Worm (Caenorhabditis elegans) whole organism, L4 larva: ENCODE results near the gene shpk-1.

Experiments
- D1046.2 ChIP-seq: fragments of 200-800 bp; sonication (Bioruptor generic); IDR thresholded peaks from 2 replicates; pipeline ENCODE4 v1.3.6; 2022; ENCODE audit warnings: missing genetic modification characterization, missing compliant biosample characterization
- F10B5.3 ChIP-seq: sonication (generic microtip); optimal IDR thresholded peaks from 2 replicates; lab custom pipeline; 2016; ENCODE audit warnings: mild to moderate bottlenecking, missing genetic modification characterization, missing compliant biosample characterization
- F49E8.2 ChIP-seq: sonication (generic microtip); optimal IDR thresholded peaks from 2 replicates; lab custom pipeline; 2016; ENCODE audit warnings: missing compliant biosample characterization, mild to moderate bottlenecking, missing genetic modification characterization, borderline replicate concordance
- T26A8.4 ChIP-seq: fragments of 200-800 bp; sonication (Bioruptor generic); IDR thresholded peaks from 2 replicates; pipeline ENCODE4 v1.3.6; 2022; ENCODE audit warnings: missing genetic modification characterization, missing compliant biosample characterization
- Y48G9A.11 ChIP-seq: fragments of 200-800 bp; sonication (Bioruptor generic); IDR thresholded peaks from 2 replicates; pipeline ENCODE4 v1.3.6; 2022; ENCODE audit warnings: missing genetic modification reagents, missing genetic modification characterization, missing compliant biosample characterization
- Y5F2A.4 ChIP-seq: fragments of 200-800 bp; sonication (Bioruptor generic); optimal IDR thresholded peaks from 2 replicates; lab custom pipeline; 2018; ENCODE audit warnings: mild to moderate bottlenecking, missing genetic modification characterization, missing compliant biosample characterization
- ZK337.2 ChIP-seq: fragments of 200-800 bp; sonication (Bioruptor generic); IDR thresholded peaks from 2 replicates; pipeline ENCODE4 v1.3.6; 2022; ENCODE audit warnings: missing genetic modification reagents, missing genetic modification characterization, missing compliant biosample characterization
- ceh-44 ChIP-seq: fragments of 200-800 bp; sonication (Bioruptor generic); IDR thresholded peaks from 2 replicates; pipeline ENCODE4 v1.3.6; 2022; ENCODE audit warnings: missing genetic modification reagents, missing genetic modification characterization, missing compliant biosample characterization
- ceh-62 ChIP-seq: sonication (generic microtip); optimal IDR thresholded peaks from 2 replicates; lab custom pipeline; 2017; ENCODE audit warnings: missing biosample characterization, missing genetic modification characterization
- ceh-82 ChIP-seq: sonication (generic microtip); optimal IDR thresholded peaks from 2 replicates; lab custom pipeline; 2017; ENCODE audit warnings: missing biosample characterization, missing genetic modification characterization
- ces-1 ChIP-seq: fragments of 150-350 bp; sonication (generic microtip); optimal IDR thresholded peaks from 4 replicates; lab custom pipeline; 2014; ENCODE audit warnings: missing biosample characterization, missing genetic modification reagents, missing genetic modification characterization
- daf-16 ChIP-seq, 3 experiments: sonication (generic microtip); optimal IDR thresholded peaks; 2 replicates each; lab custom pipeline; 2016 to 2017; ENCODE audit warnings: missing genetic modification characterization in 3 of 3, missing genetic modification reagents in 3 of 3, mild to moderate bottlenecking in 2 of 3, missing compliant biosample characterization in 2 of 3, missing biosample characterization in 1 of 3, moderate library complexity in 1 of 3
- daf-8 ChIP-seq: fragments of 200-800 bp; sonication (Bioruptor generic); IDR thresholded peaks from 2 replicates; pipeline ENCODE4 v1.3.6; 2022; ENCODE audit warnings: missing genetic modification characterization, missing compliant biosample characterization
- dmd-6 ChIP-seq: fragments of 200-800 bp; sonication (Bioruptor generic); IDR thresholded peaks from 2 replicates; pipeline ENCODE4 v1.3.6; 2022; ENCODE audit warnings: missing genetic modification reagents, missing genetic modification characterization, missing compliant biosample characterization
- dve-1 ChIP-seq: sonication (generic microtip); optimal IDR thresholded peaks from 2 replicates; lab custom pipeline; 2017; ENCODE audit warnings: antibody characterized with exemption, mild to moderate bottlenecking, missing genetic modification characterization, missing compliant biosample characterization; ENCODE audit not compliant: insufficient read depth
- egl-43 ChIP-seq: fragments of 200-800 bp; sonication (Bioruptor generic); IDR thresholded peaks from 2 replicates; pipeline ENCODE4 v1.3.6; 2022; ENCODE audit warnings: missing genetic modification reagents, missing genetic modification characterization, missing compliant biosample characterization
- gei-8 ChIP-seq: fragments of 200-800 bp; sonication (Bioruptor generic); optimal IDR thresholded peaks from 2 replicates; lab custom pipeline; 2018; ENCODE audit warnings: mild to moderate bottlenecking, missing genetic modification characterization, missing compliant biosample characterization
- hlh-11 ChIP-seq: fragments of 200-800 bp; sonication (Bioruptor generic); optimal IDR thresholded peaks from 2 replicates; lab custom pipeline; 2018; ENCODE audit warnings: mild to moderate bottlenecking, missing genetic modification characterization, missing compliant biosample characterization
- jun-1 ChIP-seq: fragments of 150-350 bp; optimal IDR thresholded peaks from 2 replicates; lab custom pipeline; 2014; ENCODE audit warnings: missing biosample characterization, missing genetic modification reagents, missing genetic modification characterization
- lin-1 ChIP-seq: fragments of 200-800 bp; sonication (Bioruptor generic); IDR thresholded peaks from 2 replicates; pipeline ENCODE4 v1.3.6; 2022; ENCODE audit warnings: missing genetic modification reagents, missing genetic modification characterization, missing compliant biosample characterization
- lin-15B ChIP-seq: fragments of 150-350 bp; sonication (generic microtip); optimal IDR thresholded peaks from 3 replicates; lab custom pipeline; 2014; ENCODE audit warnings: missing biosample characterization, missing genetic modification characterization
- lin-29 ChIP-seq: fragments of 200-800 bp; sonication (Bioruptor generic); IDR thresholded peaks from 2 replicates; pipeline ENCODE4 v1.3.6; 2022; ENCODE audit warnings: missing genetic modification reagents, missing genetic modification characterization, missing compliant biosample characterization
- lin-38 ChIP-seq: fragments of 200-800 bp; sonication (Bioruptor generic); IDR thresholded peaks from 2 replicates; pipeline ENCODE4 v1.3.6; 2022; ENCODE audit warnings: missing genetic modification reagents, missing genetic modification characterization, missing compliant biosample characterization
- lir-3 ChIP-seq: sonication (generic microtip); optimal IDR thresholded peaks from 2 replicates; lab custom pipeline; 2016; ENCODE audit warnings: mild to moderate bottlenecking, missing genetic modification characterization, missing compliant biosample characterization
- mdl-1 ChIP-seq, 2 experiments: fragments of 150-350 bp in 1 of 2; sonication (generic microtip) in 1 of 2; optimal IDR thresholded peaks; 2 replicates each; lab custom pipeline; 2014 to 2017; ENCODE audit warnings: missing biosample characterization in 2 of 2, missing genetic modification characterization in 2 of 2
- mdt-29 ChIP-seq: fragments of 200-800 bp; sonication (Bioruptor generic); IDR thresholded peaks from 2 replicates; pipeline ENCODE4 v1.3.6; 2022; ENCODE audit warnings: missing genetic modification reagents, missing genetic modification characterization, missing compliant biosample characterization
- mes-2 ChIP-seq: sonication (generic microtip); optimal IDR thresholded peaks from 2 replicates; lab custom pipeline; 2016; ENCODE audit warnings: missing genotype, mild to moderate bottlenecking, missing genetic modification characterization, missing compliant biosample characterization; ENCODE audit not compliant: poor library complexity, severe bottlenecking
- nhr-10 ChIP-seq: fragments of 150-350 bp; optimal IDR thresholded peaks from 2 replicates; lab custom pipeline; 2014; ENCODE audit warnings: missing biosample characterization, missing genetic modification characterization
- nhr-102 ChIP-seq: sonication (generic microtip); optimal IDR thresholded peaks from 2 replicates; lab custom pipeline; 2016; ENCODE audit warnings: mild to moderate bottlenecking, missing genetic modification characterization, moderate library complexity, missing compliant biosample characterization
- nhr-11 ChIP-seq: fragments of 150-350 bp; optimal IDR thresholded peaks from 2 replicates; lab custom pipeline; 2014; ENCODE audit warnings: missing biosample characterization, missing genetic modification characterization
- nhr-237 ChIP-seq: sonication (generic microtip); optimal IDR thresholded peaks from 2 replicates; lab custom pipeline; 2017; ENCODE audit warnings: missing biosample characterization, missing genetic modification characterization
- nhr-28 ChIP-seq: fragments of 150-350 bp; optimal IDR thresholded peaks from 2 replicates; lab custom pipeline; 2014; ENCODE audit warnings: missing biosample characterization, missing genetic modification characterization
- nhr-42 ChIP-seq: fragments of 200-800 bp; sonication (Bioruptor generic); IDR thresholded peaks from 2 replicates; pipeline ENCODE4 v1.3.6; 2022; ENCODE audit warnings: missing genetic modification characterization, missing compliant biosample characterization
- nhr-48 ChIP-seq: sonication (generic microtip); optimal IDR thresholded peaks from 2 replicates; lab custom pipeline; 2016; ENCODE audit warnings: mild to moderate bottlenecking, missing genetic modification characterization, missing compliant biosample characterization
- nhr-76 ChIP-seq: fragments of 150-350 bp; optimal IDR thresholded peaks from 2 replicates; lab custom pipeline; 2014; ENCODE audit warnings: missing biosample characterization, missing genetic modification characterization
- nhr-77 ChIP-seq: fragments of 150-350 bp; optimal IDR thresholded peaks from 2 replicates; lab custom pipeline; 2014; ENCODE audit warnings: missing biosample characterization, missing genetic modification characterization
- pha-4 ChIP-seq, 2 experiments: fragments of 150-350 bp in 1 of 2; fragments of 200-800 bp in 1 of 2; sonication (Bioruptor generic) in 1 of 2; IDR thresholded peaks in 1 of 2; optimal IDR thresholded peaks in 1 of 2; 2 replicates each; pipeline versions ENCODE4 v1.3.6 to Lab custom; 2014 to 2022; ENCODE audit warnings: missing genetic modification characterization in 2 of 2, missing genetic modification reagents in 2 of 2, missing biosample characterization in 1 of 2, missing compliant biosample characterization in 1 of 2
- php-3 ChIP-seq: fragments of 200-800 bp; sonication (Bioruptor generic); IDR thresholded peaks from 2 replicates; pipeline ENCODE4 v1.3.6; 2022; ENCODE audit warnings: missing genetic modification reagents, missing genetic modification characterization, missing compliant biosample characterization
- pqm-1 ChIP-seq: sonication (generic microtip); optimal IDR thresholded peaks from 2 replicates; lab custom pipeline; 2017; ENCODE audit warnings: missing biosample characterization, missing genetic modification characterization
- saeg-2 ChIP-seq: fragments of 200-800 bp; sonication (Bioruptor generic); IDR thresholded peaks from 2 replicates; pipeline ENCODE4 v1.3.6; 2022; ENCODE audit warnings: missing genetic modification reagents, missing genetic modification characterization, missing compliant biosample characterization
- set-16 ChIP-seq: fragments of 200-800 bp; sonication (Bioruptor generic); IDR thresholded peaks from 2 replicates; pipeline ENCODE4 v1.3.6; 2022; ENCODE audit warnings: missing genetic modification reagents, missing genetic modification characterization, missing compliant biosample characterization
- skn-1 ChIP-seq: fragments of 150-350 bp; optimal IDR thresholded peaks from 2 replicates; lab custom pipeline; 2014; ENCODE audit warnings: missing biosample characterization, missing genetic modification characterization
- spr-1 ChIP-seq: sonication (generic microtip); optimal IDR thresholded peaks from 2 replicates; lab custom pipeline; 2016; ENCODE audit warnings: mild to moderate bottlenecking, missing genetic modification characterization, missing compliant biosample characterization
- tag-97 ChIP-seq: fragments of 200-800 bp; sonication (Bioruptor generic); IDR thresholded peaks from 2 replicates; pipeline ENCODE4 v1.3.6; 2022; ENCODE audit warnings: missing genetic modification characterization, missing compliant biosample characterization
- tra-1 ChIP-seq: fragments of 200-800 bp; sonication (Bioruptor generic); IDR thresholded peaks from 2 replicates; pipeline ENCODE4 v1.3.6; 2022; ENCODE audit warnings: missing genetic modification reagents, missing genetic modification characterization, missing compliant biosample characterization
- unc-130 ChIP-seq: sonication (generic microtip); optimal IDR thresholded peaks from 2 replicates; lab custom pipeline; 2016; ENCODE audit warnings: missing genetic modification reagents, missing genetic modification characterization, missing compliant biosample characterization
- unc-62 ChIP-seq, 3 experiments: fragments of 150-350 bp in 1 of 3; sonication (generic microtip); optimal IDR thresholded peaks in 2 of 3; peaks in 1 of 3; 1 replicate in 1 of 3; 2 replicates in 2 of 3; lab custom pipeline; 2014 to 2017; ENCODE audit warnings: missing biosample characterization in 3 of 3, missing genetic modification characterization in 3 of 3, missing genetic modification reagents in 3 of 3, missing genotype in 1 of 3
- zip-11 ChIP-seq: fragments of 200-800 bp; sonication (Bioruptor generic); IDR thresholded peaks from 2 replicates; pipeline ENCODE4 v1.3.6; 2022; ENCODE audit warnings: missing genetic modification characterization, missing compliant biosample characterization

Gene shpk-1

ce11 chrIII:13607833-13608232 lies at the start of gene shpk-1:
Gene shpk-1 (plus strand): TSS chrIII:13608020.
- TF ChIP-seq hlh-11 (tag; lab: Kevin White, UChicago) (peak; percentile 83), skn-1 (tag; lab: Kevin White, UChicago) (no peak), unc-130 (GFP tag; lab: Kevin White, UChicago) (no peak), ceh-62 (tag; lab: Kevin White, UChicago) (no peak), unc-62 (GFP tag; optimal IDR thresholded peaks at IDR 0.05 in 1 of 2; lab: Kevin White, UChicago) (no peak), unc-62 (tag; optimal IDR thresholded peaks at IDR 0.05; lab: Kevin White, UChicago) (no peak), nhr-77 (tag; lab: Kevin White, UChicago) (no peak), tra-1 (GFP tag; lab: Robert Waterston, UW) (no peak), D1046.2 (GFP tag; lab: Robert Waterston, UW) (no peak), nhr-48 (tag; lab: Kevin White, UChicago) (peak; percentile 43), lin-15B (tag; lab: Kevin White, UChicago) (no peak), ZK337.2 (GFP tag; lab: Robert Waterston, UW) (no peak), T26A8.4 (GFP tag; lab: Robert Waterston, UW) (0 out of 2 replicates have a peak, but pooled peaks have one; percentile 41), mdl-1 (tag; optimal IDR thresholded peaks at IDR 0.05; lab: Kevin White, UChicago) (no peak), F49E8.2 (tag; lab: Kevin White, UChicago) (no peak), ceh-44 (no peak), zip-11 (no peak), dve-1 (tag; lab: Kevin White, UChicago) (peak; percentile 79), mdt-29 (GFP tag; lab: Robert Waterston, UW) (no peak), Y48G9A.11 (no peak), nhr-11 (tag; lab: Kevin White, UChicago) (no peak), jun-1 (tag; lab: Kevin White, UChicago) (no peak), nhr-10 (tag; lab: Kevin White, UChicago) (no peak), Y5F2A.4 (no peak), lin-29 (no peak), nhr-42 (GFP tag; lab: Robert Waterston, UW) (no peak), set-16 (GFP tag; lab: Robert Waterston, UW) (no peak), mes-2 (tag; lab: Kevin White, UChicago) (peak; percentile 43), tag-97 (GFP tag; lab: Robert Waterston, UW) (no peak), egl-43 (GFP tag; lab: Robert Waterston, UW) (no peak), lir-3 (tag; lab: Kevin White, UChicago) (no peak), pqm-1 (tag; lab: Kevin White, UChicago) (peak; percentile 94), lin-1 (GFP tag; lab: Robert Waterston, UW) (peak; percentile 37; the same call in 1 of the 2 replicates), spr-1 (tag; lab: Kevin White, UChicago) (no peak), lin-38 (peak; percentile 13; the same call in 1 of the 2 replicates), nhr-76 (no peak), gei-8 (GFP tag; lab: Kevin White, UChicago) (no peak), ceh-82 (tag; lab: Kevin White, UChicago) (no peak), nhr-28 (tag; lab: Kevin White, UChicago) (peak; percentile 86), daf-8 (GFP tag; lab: Robert Waterston, UW) (no peak), ces-1 (GFP tag; lab: Kevin White, UChicago) (no peak), php-3 (peak; percentile 40; the same call in 1 of the 2 replicates), dmd-6 (GFP tag; lab: Robert Waterston, UW) (peak; percentile 84), nhr-237 (tag; lab: Kevin White, UChicago) (no peak), pha-4 (GFP tag; IDR thresholded peaks at IDR 0.05; lab: Robert Waterston, UW) (peak; percentile 54; the same call in 1 of the 2 replicates), pha-4 (tag; optimal IDR thresholded peaks at IDR 0.05; lab: Kevin White, UChicago) (no peak), saeg-2 (no peak), F10B5.3 (tag; lab: Kevin White, UChicago) (no peak), daf-16 (GFP tag; optimal IDR thresholded peaks at IDR 0.05; lab: Kevin White, UChicago) (peak in 1 of 2 experiments; percentile 32), daf-16 (tag; optimal IDR thresholded peaks at IDR 0.05; lab: Kevin White, UChicago) (peak; percentile 71), nhr-102 (peak; percentile 73)
